Worm (Caenorhabditis elegans) whole organism, young adult: ENCODE results near the gene F28F9.2.

Experiments
- B0019.2 ChIP-seq: fragments of 200-800 bp; sonication (Bioruptor generic); conservative IDR thresholded peaks from 2 replicates; pipeline ENCODE4 v1.3.6; 2022; ENCODE audit warnings: missing genetic modification reagents, missing genetic modification characterization, missing compliant biosample characterization
- B0336.3 ChIP-seq: fragments of 200-800 bp; sonication (Bioruptor generic); IDR thresholded peaks from 2 replicates; pipeline ENCODE4 v1.3.6; 2022; ENCODE audit warnings: missing genetic modification characterization, missing compliant biosample characterization
- C17E4.6 ChIP-seq: fragments of 200-800 bp; sonication (Bioruptor generic); IDR thresholded peaks from 2 replicates; pipeline ENCODE4 v1.3.6; 2022; ENCODE audit warnings: missing genetic modification reagents, missing genetic modification characterization, missing compliant biosample characterization
- D2030.7 ChIP-seq: fragments of 200-800 bp; sonication (Bioruptor generic); IDR thresholded peaks from 2 replicates; pipeline ENCODE4 v1.3.6; 2022; ENCODE audit warnings: missing genetic modification reagents, missing genetic modification characterization, missing compliant biosample characterization
- F10E7.11 ChIP-seq: sonication (generic microtip); optimal IDR thresholded peaks from 2 replicates; lab custom pipeline; 2017; ENCODE audit warnings: mild to moderate bottlenecking, missing genetic modification characterization, moderate library complexity, missing compliant biosample characterization
- F39B2.1 ChIP-seq: fragments of 200-800 bp; sonication (Bioruptor generic); IDR thresholded peaks from 2 replicates; pipeline ENCODE4 v1.3.6; 2022; ENCODE audit warnings: missing genetic modification reagents, missing genetic modification characterization, missing compliant biosample characterization
- F57A8.1 ChIP-seq: fragments of 200-800 bp; sonication (Bioruptor generic); optimal IDR thresholded peaks from 2 replicates; lab custom pipeline; 2018; ENCODE audit warnings: mild to moderate bottlenecking, missing genetic modification characterization, moderate library complexity, missing compliant biosample characterization
- Y53F4B.3 ChIP-seq: fragments of 200-800 bp; sonication (Bioruptor generic); IDR thresholded peaks from 2 replicates; pipeline ENCODE4 v1.3.6; 2022; ENCODE audit warnings: missing genetic modification reagents, missing genetic modification characterization, missing compliant biosample characterization
- Y95B8A.8 ChIP-seq: fragments of 200-800 bp; sonication (Bioruptor generic); IDR thresholded peaks from 2 replicates; pipeline ENCODE4 v1.3.6; 2022; ENCODE audit warnings: missing genetic modification reagents, missing genetic modification characterization, missing compliant biosample characterization
- ZK185.1 ChIP-seq: sonication (generic microtip); optimal IDR thresholded peaks from 2 replicates; lab custom pipeline; 2016; ENCODE audit warnings: mild to moderate bottlenecking, missing genetic modification characterization, missing compliant biosample characterization; ENCODE audit not compliant: poor library complexity, severe bottlenecking
- akir-1 ChIP-seq: fragments of 200-800 bp; sonication (Bioruptor generic); optimal IDR thresholded peaks from 2 replicates; lab custom pipeline; 2018; ENCODE audit warnings: mild to moderate bottlenecking, missing genetic modification characterization, moderate library complexity, missing compliant biosample characterization
- attf-3 ChIP-seq: fragments of 200-800 bp; sonication (Bioruptor generic); conservative IDR thresholded peaks from 2 replicates; pipeline ENCODE4 v1.3.6; 2022; ENCODE audit warnings: missing genetic modification reagents, missing genetic modification characterization, missing compliant biosample characterization
- ceh-27 ChIP-seq: fragments of 200-800 bp; sonication (Bioruptor generic); optimal IDR thresholded peaks from 2 replicates; lab custom pipeline; 2018; ENCODE audit warnings: mild to moderate bottlenecking, missing genetic modification characterization, moderate library complexity, missing compliant biosample characterization
- ceh-79 ChIP-seq: sonication (generic microtip); optimal IDR thresholded peaks from 2 replicates; lab custom pipeline; 2017; ENCODE audit warnings: mild to moderate bottlenecking, missing genetic modification characterization, missing compliant biosample characterization
- chd-7 ChIP-seq: sonication (generic microtip); optimal IDR thresholded peaks from 2 replicates; lab custom pipeline; 2016; ENCODE audit warnings: mild to moderate bottlenecking, missing genetic modification characterization, moderate library complexity, missing compliant biosample characterization
- die-1 ChIP-seq: sonication (generic microtip); optimal IDR thresholded peaks from 2 replicates; lab custom pipeline; 2016; ENCODE audit warnings: missing genotype, mild to moderate bottlenecking, missing genetic modification characterization, missing compliant biosample characterization
- egl-44 ChIP-seq: fragments of 200-800 bp; sonication (Bioruptor generic); IDR thresholded peaks from 2 replicates; pipeline ENCODE4 v1.3.6; 2022; ENCODE audit warnings: missing genetic modification reagents, missing genetic modification characterization, missing compliant biosample characterization
- fkh-3 ChIP-seq: sonication (generic microtip); optimal IDR thresholded peaks from 2 replicates; lab custom pipeline; 2016; ENCODE audit warnings: mild to moderate bottlenecking, missing genetic modification characterization, missing compliant biosample characterization
- hlh-12 ChIP-seq: sonication (generic microtip); optimal IDR thresholded peaks from 2 replicates; lab custom pipeline; 2016; ENCODE audit warnings: missing genetic modification characterization, missing compliant biosample characterization
- hrde-1 ChIP-seq: sonication (generic microtip); optimal IDR thresholded peaks from 2 replicates; lab custom pipeline; 2016; ENCODE audit warnings: missing genetic modification characterization, mild to moderate bottlenecking, missing compliant biosample characterization, moderate library complexity, missing genotype, missing genetic modification reagents, borderline replicate concordance
- hsf-1 ChIP-seq: fragments of 200-800 bp; sonication (Bioruptor generic); IDR thresholded peaks from 2 replicates; pipeline ENCODE4 v1.3.6; 2022; ENCODE audit warnings: missing genetic modification reagents, missing genetic modification characterization, missing compliant biosample characterization
- let-526 ChIP-seq: fragments of 200-800 bp; sonication (Bioruptor generic); IDR thresholded peaks from 2 replicates; pipeline ENCODE4 v1.3.6; 2022; ENCODE audit warnings: missing genetic modification reagents, missing genetic modification characterization, missing compliant biosample characterization
- let-607 ChIP-seq, 2 experiments: fragments of 200-800 bp in 1 of 2; sonication (Bioruptor generic) in 1 of 2; sonication (generic microtip) in 1 of 2; optimal IDR thresholded peaks; 2 replicates each; lab custom pipeline; 2016 to 2018; ENCODE audit warnings: mild to moderate bottlenecking in 2 of 2, missing compliant biosample characterization in 2 of 2, missing genetic modification characterization in 2 of 2, moderate library complexity in 2 of 2, missing genotype in 1 of 2
- lin-35 ChIP-seq, 3 experiments: fragments of 150-350 bp in 2 of 3; sonication (generic microtip) in 1 of 3; optimal IDR thresholded peaks; 2 replicates each; lab custom pipeline; 2014 to 2018; ENCODE audit warnings: missing biosample characterization in 3 of 3, missing genetic modification characterization in 3 of 3, missing genetic modification reagents in 3 of 3
- lin-54 ChIP-seq: fragments of 200-800 bp; sonication (Bioruptor generic); optimal IDR thresholded peaks from 2 replicates; lab custom pipeline; 2018; ENCODE audit warnings: mild to moderate bottlenecking, missing genetic modification characterization, missing compliant biosample characterization
- lsy-27 ChIP-seq: sonication (generic microtip); optimal IDR thresholded peaks from 2 replicates; lab custom pipeline; 2017; ENCODE audit warnings: missing genetic modification characterization, mild to moderate bottlenecking, missing compliant biosample characterization, antibody characterized with exemption, missing genotype, borderline replicate concordance; ENCODE audit not compliant: insufficient read depth
- mcd-1 ChIP-seq: fragments of 200-800 bp; sonication (Bioruptor generic); IDR thresholded peaks from 2 replicates; pipeline ENCODE4 v1.3.6; 2022; ENCODE audit warnings: missing genetic modification reagents, missing genetic modification characterization, missing compliant biosample characterization
- mel-28 ChIP-seq: sonication (generic microtip); optimal IDR thresholded peaks from 2 replicates; lab custom pipeline; 2016; ENCODE audit warnings: borderline replicate concordance, mild to moderate bottlenecking, missing genetic modification characterization, missing compliant biosample characterization
- mes-4 ChIP-seq: sonication (generic microtip); optimal IDR thresholded peaks from 2 replicates; lab custom pipeline; 2016; ENCODE audit warnings: missing genotype, missing genetic modification characterization, missing compliant biosample characterization
- mxl-1 ChIP-seq: sonication (generic microtip); optimal IDR thresholded peaks from 2 replicates; lab custom pipeline; 2016; ENCODE audit warnings: missing genetic modification characterization, missing compliant biosample characterization
- nfya-1 ChIP-seq: sonication (generic microtip); optimal IDR thresholded peaks from 2 replicates; lab custom pipeline; 2017; ENCODE audit warnings: antibody characterized with exemption, missing compliant biosample characterization, missing genetic modification characterization, borderline replicate concordance; ENCODE audit not compliant: insufficient read depth
- nfya-2 ChIP-seq: fragments of 200-800 bp; sonication (Bioruptor generic); IDR thresholded peaks from 2 replicates; pipeline ENCODE4 v1.3.6; 2022; ENCODE audit warnings: missing genetic modification reagents, missing genetic modification characterization, missing compliant biosample characterization
- nhr-80 ChIP-seq: sonication (generic microtip); optimal IDR thresholded peaks from 2 replicates; lab custom pipeline; 2016; ENCODE audit warnings: missing genetic modification characterization, missing compliant biosample characterization
- pha-4 ChIP-seq: fragments of 150-350 bp; sonication (generic microtip); optimal IDR thresholded peaks from 2 replicates; lab custom pipeline; 2014; ENCODE audit warnings: missing biosample characterization, missing genetic modification reagents, missing genetic modification characterization
- sea-2 ChIP-seq: fragments of 200-800 bp; sonication (Bioruptor generic); IDR thresholded peaks from 2 replicates; pipeline ENCODE4 v1.3.6; 2022; ENCODE audit warnings: missing genetic modification characterization, missing compliant biosample characterization
- tbx-9 ChIP-seq: sonication (generic microtip); optimal IDR thresholded peaks from 2 replicates; lab custom pipeline; 2016; ENCODE audit warnings: borderline replicate concordance, missing genetic modification characterization, inconsistent platforms, missing compliant biosample characterization
- unc-130 ChIP-seq: sonication (generic microtip); optimal IDR thresholded peaks from 2 replicates; lab custom pipeline; 2016; ENCODE audit warnings: missing genetic modification reagents, missing genetic modification characterization, missing compliant biosample characterization
- xnd-1 ChIP-seq: sonication (generic microtip); optimal IDR thresholded peaks from 2 replicates; lab custom pipeline; 2016; ENCODE audit warnings: missing genotype, missing genetic modification reagents, missing genetic modification characterization, missing compliant biosample characterization
- ztf-26 ChIP-seq: sonication (generic microtip); optimal IDR thresholded peaks from 2 replicates; lab custom pipeline; 2017; ENCODE audit warnings: missing genetic modification characterization, missing compliant biosample characterization

Gene F28F9.2

ce11 chrIV:3841607-3842006 is 2.1 kb downstream of the F28F9.2 start:
- no peak for TF ChIP-seq F39B2.1 (GFP tag; lab: Robert Waterston, UW)
- no peak for TF ChIP-seq ztf-26 (tag; lab: Kevin White, UChicago)
- TF ChIP-seq F10E7.11 = no peak
- no peak for TF ChIP-seq sea-2 (GFP tag; lab: Robert Waterston, UW)
- TF ChIP-seq egl-44 = no peak
- no peak for TF ChIP-seq hlh-12 (tag; lab: Kevin White, UChicago)
- no peak for TF ChIP-seq C17E4.6 (GFP tag; lab: Robert Waterston, UW)
- no peak for TF ChIP-seq tbx-9 (tag; lab: Kevin White, UChicago)
- TF ChIP-seq ceh-79 = no peak
- TF ChIP-seq ZK185.1 (tag; lab: Kevin White, UChicago) = no peak
- no peak for TF ChIP-seq unc-130
- no peak for TF ChIP-seq hrde-1
- no peak for TF ChIP-seq let-607 (tag; optimal IDR thresholded peaks at IDR 0.05; lab: Kevin White, UChicago)
- TF ChIP-seq nfya-2 (GFP tag; lab: Robert Waterston, UW) = no peak
- TF ChIP-seq Y53F4B.3 (GFP tag; lab: Robert Waterston, UW) = no peak
- no peak for TF ChIP-seq lin-54 (GFP tag; lab: Kevin White, UChicago)
- TF ChIP-seq hsf-1 (GFP tag; lab: Robert Waterston, UW) = no peak

ce11 chrIV:3843019-3843527 is 3.6 kb downstream of the F28F9.2 start:
- TF ChIP-seq chd-7 (tag; lab: Kevin White, UChicago) (no peak), mxl-1 (tag; lab: Kevin White, UChicago) (no peak), F57A8.1 (no peak), lsy-27 (tag; lab: Kevin White, UChicago) (no peak), akir-1 (GFP tag; lab: Kevin White, UChicago) (no peak), attf-3 (no peak), mel-28 (tag; lab: Kevin White, UChicago) (no peak), hlh-12 (tag; lab: Kevin White, UChicago) (no peak), ceh-27 (GFP tag; lab: Kevin White, UChicago) (no peak), xnd-1 (no peak), mcd-1 (GFP tag; lab: Robert Waterston, UW) (no peak), Y95B8A.8 (no peak), B0019.2 (no peak), pha-4 (no peak), B0336.3 (no peak), let-526 (GFP tag; lab: Robert Waterston, UW) (no peak), nhr-80 (no peak), lin-35 (GFP tag; optimal IDR thresholded peaks at IDR 0.05; lab: Kevin White, UChicago) (no peak), ztf-26 (tag; lab: Kevin White, UChicago) (no peak)
- TF ChIP-seq, all 124 proteins: peak for 0

ce11 chrIV:3844004-3844403 is 4.5 kb downstream of the F28F9.2 start:
- TF ChIP-seq die-1 (tag; lab: Kevin White, UChicago) (no peak), D2030.7 (GFP tag; lab: Robert Waterston, UW) (no peak), ZK185.1 (tag; lab: Kevin White, UChicago) (no peak), mes-4 (tag; lab: Kevin White, UChicago) (no peak), nfya-1 (tag; lab: Kevin White, UChicago) (no peak), fkh-3 (no peak)
